Worm (Caenorhabditis elegans) whole organism, L2 larva: ENCODE measurements around the gene srg-42.

ENCODE experiments used
- C34F6.9 ChIP-seq: fragments of 150-350 bp; optimal IDR thresholded peaks from 2 replicates; lab custom pipeline; 2014; ENCODE audit warnings: missing biosample characterization, missing genetic modification characterization
- F13H6.1 ChIP-seq: sonication (generic microtip); optimal IDR thresholded peaks from 2 replicates; lab custom pipeline; 2016; ENCODE audit warnings: missing genetic modification characterization, missing compliant biosample characterization
- Y55F3AM.14 ChIP-seq: fragments of 200-800 bp; sonication (Bioruptor generic); optimal IDR thresholded peaks from 2 replicates; lab custom pipeline; 2018; ENCODE audit warnings: mild to moderate bottlenecking, missing genetic modification characterization, missing compliant biosample characterization
- aly-2 ChIP-seq: fragments of 150-350 bp; optimal IDR thresholded peaks from 2 replicates; lab custom pipeline; 2014; ENCODE audit warnings: missing biosample characterization, missing genetic modification characterization
- ama-1 ChIP-seq: fragments of 150-350 bp; optimal IDR thresholded peaks from 2 replicates; lab custom pipeline; 2018; ENCODE audit warnings: inconsistent platforms
- blmp-1 ChIP-seq: sonication (generic microtip); optimal IDR thresholded peaks from 2 replicates; lab custom pipeline; 2017; ENCODE audit warnings: missing genetic modification characterization, mild to moderate bottlenecking, missing compliant biosample characterization, antibody characterized with exemption, moderate library complexity; ENCODE audit not compliant: insufficient read depth
- ceh-82 ChIP-seq: fragments of 150-350 bp; optimal IDR thresholded peaks from 2 replicates; lab custom pipeline; 2014; ENCODE audit warnings: missing biosample characterization, missing genetic modification characterization
- crh-2 ChIP-seq: sonication (generic microtip); optimal IDR thresholded peaks from 2 replicates; lab custom pipeline; 2017; ENCODE audit warnings: missing biosample characterization, missing genetic modification characterization
- dmd-4 ChIP-seq: sonication (generic microtip); optimal IDR thresholded peaks from 2 replicates; lab custom pipeline; 2017; ENCODE audit warnings: missing biosample characterization, missing genetic modification characterization
- egl-27 ChIP-seq: sonication (generic microtip); optimal IDR thresholded peaks from 3 replicates; lab custom pipeline; 2017; ENCODE audit warnings: missing biosample characterization, missing genetic modification reagents, missing genetic modification characterization
- elt-1 ChIP-seq: fragments of 150-350 bp; optimal IDR thresholded peaks from 2 replicates; lab custom pipeline; 2014; ENCODE audit warnings: missing biosample characterization, missing genetic modification characterization
- fos-1 ChIP-seq: fragments of 150-350 bp; optimal IDR thresholded peaks from 2 replicates; lab custom pipeline; 2014; ENCODE audit warnings: missing biosample characterization, missing genetic modification characterization
- lin-13 ChIP-seq: fragments of 150-350 bp; optimal IDR thresholded peaks from 2 replicates; lab custom pipeline; 2014; ENCODE audit warnings: missing biosample characterization, missing genetic modification reagents, missing genetic modification characterization
- lin-39 ChIP-seq: fragments of 150-350 bp; optimal IDR thresholded peaks from 2 replicates; lab custom pipeline; 2014; ENCODE audit warnings: missing biosample characterization, missing genetic modification reagents, missing genetic modification characterization
- mab-5 ChIP-seq: fragments of 150-350 bp; optimal IDR thresholded peaks from 2 replicates; lab custom pipeline; 2014; ENCODE audit warnings: missing biosample characterization, missing genetic modification characterization
- mbf-1 ChIP-seq: sonication (generic microtip); optimal IDR thresholded peaks from 2 replicates; lab custom pipeline; 2017; ENCODE audit warnings: missing biosample characterization, missing genetic modification characterization
- nhr-10 ChIP-seq: sonication (generic microtip); optimal IDR thresholded peaks from 2 replicates; lab custom pipeline; 2017; ENCODE audit warnings: missing biosample characterization, missing genetic modification characterization
- nhr-11 ChIP-seq: fragments of 150-350 bp; optimal IDR thresholded peaks from 2 replicates; lab custom pipeline; 2014; ENCODE audit warnings: missing biosample characterization, missing genetic modification characterization
- nhr-12 ChIP-seq: fragments of 150-350 bp; optimal IDR thresholded peaks from 2 replicates; lab custom pipeline; 2014; ENCODE audit warnings: missing biosample characterization, missing genetic modification characterization
- nhr-129 ChIP-seq: fragments of 150-350 bp; optimal IDR thresholded peaks from 2 replicates; lab custom pipeline; 2014; ENCODE audit warnings: missing biosample characterization, missing genetic modification characterization
- nhr-21 ChIP-seq: fragments of 150-350 bp; optimal IDR thresholded peaks from 2 replicates; lab custom pipeline; 2014; ENCODE audit warnings: missing biosample characterization, missing genetic modification characterization
- nhr-23 ChIP-seq: fragments of 150-350 bp; optimal IDR thresholded peaks from 2 replicates; lab custom pipeline; 2014; ENCODE audit warnings: missing biosample characterization, missing genetic modification reagents, missing genetic modification characterization
- nhr-237 ChIP-seq: fragments of 150-350 bp; optimal IDR thresholded peaks from 2 replicates; lab custom pipeline; 2014; ENCODE audit warnings: missing biosample characterization, missing genetic modification characterization
- nhr-25 ChIP-seq: fragments of 150-350 bp; sonication (generic microtip); optimal IDR thresholded peaks from 3 replicates; lab custom pipeline; 2014; ENCODE audit warnings: missing biosample characterization, missing genetic modification characterization
- sem-4 ChIP-seq: fragments of 150-350 bp; optimal IDR thresholded peaks from 2 replicates; lab custom pipeline; 2014; ENCODE audit warnings: missing biosample characterization, missing genetic modification reagents, missing genetic modification characterization
- sma-3 ChIP-seq: sonication (generic microtip); optimal IDR thresholded peaks from 2 replicates; lab custom pipeline; 2016; ENCODE audit warnings: missing genetic modification reagents, missing genetic modification characterization, missing compliant biosample characterization
- sma-9 ChIP-seq, 2 experiments: fragments of 150-350 bp in 1 of 2; sonication (generic microtip) in 1 of 2; optimal IDR thresholded peaks; 2 replicates each; lab custom pipeline; 2014 to 2016; ENCODE audit warnings: missing genetic modification characterization in 2 of 2, mild to moderate bottlenecking in 1 of 2, missing biosample characterization in 1 of 2, missing compliant biosample characterization in 1 of 2, missing genetic modification reagents in 1 of 2, moderate library complexity in 1 of 2
- snpc-4 ChIP-seq: fragments of 150-350 bp; optimal IDR thresholded peaks from 2 replicates; lab custom pipeline; 2014; ENCODE audit warnings: missing biosample characterization, missing genetic modification characterization
- unc-39 ChIP-seq: fragments of 150-350 bp; optimal IDR thresholded peaks from 2 replicates; lab custom pipeline; 2014; ENCODE audit warnings: missing biosample characterization, missing genetic modification characterization
- zag-1 ChIP-seq: fragments of 150-350 bp; optimal IDR thresholded peaks from 2 replicates; lab custom pipeline; 2014; ENCODE audit warnings: missing biosample characterization, missing genetic modification characterization
- ztf-11 ChIP-seq: sonication (generic microtip); optimal IDR thresholded peaks from 2 replicates; lab custom pipeline; 2017; ENCODE audit warnings: missing biosample characterization, missing genetic modification characterization
- ztf-4 ChIP-seq: fragments of 150-350 bp; optimal IDR thresholded peaks from 2 replicates; lab custom pipeline; 2014; ENCODE audit warnings: missing biosample characterization, missing genetic modification characterization

The srg-42 gene

ce11 chrV:11155553-11155952, 2.3 kb downstream of the srg-42 start, which contains the start of gene srg-38:
srg-38 (minus strand) TSS chrV:11155653.
- TF ChIP-seq mbf-1 (no peak), unc-39 (tag; lab: Kevin White, UChicago) (no peak), zag-1 (tag; lab: Kevin White, UChicago) (no peak)
- TF ChIP-seq, all 48 proteins: peak for 0

ce11 chrV:11152333-11152732, 5.5 kb downstream of the srg-42 start, which contains the start of gene srg-39:
srg-39 (minus strand) TSS chrV:11152433.
- TF ChIP-seq nhr-25 (tag; lab: Kevin White, UChicago) (no peak), C34F6.9 (tag; lab: Kevin White, UChicago) (no peak), snpc-4 (tag; lab: Kevin White, UChicago) (no peak), nhr-12 (tag; lab: Kevin White, UChicago) (no peak), nhr-237 (tag; lab: Kevin White, UChicago) (no peak), nhr-129 (tag; lab: Kevin White, UChicago) (no peak), nhr-11 (tag; lab: Kevin White, UChicago) (no peak), fos-1 (no peak), blmp-1 (tag; lab: Kevin White, UChicago) (no peak), sma-3 (GFP tag; lab: Kevin White, UChicago) (no peak), mab-5 (tag; lab: Kevin White, UChicago) (no peak), lin-13 (GFP tag; lab: Kevin White, UChicago) (no peak), ztf-4 (no peak)
- TF ChIP-seq, all 48 proteins: peak for 0

ce11 chrV:11149405-11149804, 8.4 kb downstream of the srg-42 start, which contains the start of gene T19C4.1:
T19C4.1 (plus strand) TSS chrV:11149705.
- TF ChIP-seq elt-1 (tag; lab: Kevin White, UChicago) = no peak
- no peak for TF ChIP-seq nhr-12 (tag; lab: Kevin White, UChicago)
- TF ChIP-seq aly-2 (tag; lab: Kevin White, UChicago) = no peak
- TF ChIP-seq ceh-82 (tag; lab: Kevin White, UChicago) = no peak
- no peak for TF ChIP-seq mbf-1
- no peak for TF ChIP-seq nhr-23 (tag; lab: Kevin White, UChicago)
- TF ChIP-seq ztf-11 (tag; lab: Kevin White, UChicago) = no peak
- TF ChIP-seq mab-5 (tag; lab: Kevin White, UChicago) = no peak
- TF ChIP-seq sma-3 (GFP tag; lab: Kevin White, UChicago) = no peak
- no peak for TF ChIP-seq fos-1
- TF ChIP-seq sem-4 = no peak
- TF ChIP-seq nhr-237 (tag; lab: Kevin White, UChicago) = no peak
- TF ChIP-seq dmd-4 (tag; lab: Kevin White, UChicago) = no peak
- TF ChIP-seq zag-1 (tag; lab: Kevin White, UChicago) = no peak
- no peak for TF ChIP-seq lin-39 (tag; lab: Kevin White, UChicago)
- TF ChIP-seq, all 48 proteins: peak for 0

ce11 chrV:11148971-11149370, 8.9 kb downstream of the srg-42 start:
- TF ChIP-seq snpc-4 (tag; lab: Kevin White, UChicago) = no peak
- TF ChIP-seq nhr-21 = no peak
- peak; percentile 4 for TF ChIP-seq nhr-25 (tag; lab: Kevin White, UChicago)
- TF ChIP-seq F13H6.1 (tag; lab: Kevin White, UChicago) = no peak
- no peak for TF ChIP-seq fos-1

DNA sequence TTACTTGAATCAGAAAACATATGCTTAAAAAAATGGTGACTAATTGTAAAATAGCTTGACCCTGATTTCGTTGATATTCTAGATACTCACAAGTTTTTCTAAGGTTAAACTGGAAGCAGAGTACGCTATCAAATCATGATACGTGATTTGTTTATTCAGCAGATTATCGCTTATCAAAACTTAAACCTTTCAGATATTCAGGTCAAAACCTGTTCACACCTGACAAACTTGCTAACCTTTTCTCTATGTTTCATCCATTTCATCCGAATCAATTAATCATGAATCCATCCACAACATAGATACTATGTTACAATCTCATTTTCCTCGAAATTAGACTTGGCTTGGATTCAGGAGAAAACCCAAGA, 10.1 kb downstream of the srg-42 start:
- peak; percentile 84 for TF ChIP-seq nhr-21
- TF ChIP-seq lin-13 (GFP tag; lab: Kevin White, UChicago) = peak; percentile 14
- peak; percentile 62 for TF ChIP-seq sma-3 (GFP tag; lab: Kevin White, UChicago)
- TF ChIP-seq nhr-10 (tag; lab: Kevin White, UChicago) = no peak
- TF ChIP-seq nhr-25 (tag; lab: Kevin White, UChicago) = peak; percentile 74
- TF ChIP-seq unc-39 (tag; lab: Kevin White, UChicago) = no peak

- TF ChIP-seq sma-9 (GFP tag; optimal IDR thresholded peaks at IDR 0.05; lab: Kevin White, UChicago) = peak; percentile 37
- TF ChIP-seq sma-9 (tag; optimal IDR thresholded peaks at IDR 0.05; lab: Kevin White, UChicago) = no peak
- peak; percentile 72 for TF ChIP-seq sma-3 (GFP tag; lab: Kevin White, UChicago)
- TF ChIP-seq zag-1 (tag; lab: Kevin White, UChicago) = no peak
- no peak for TF ChIP-seq egl-27 (tag; lab: Kevin White, UChicago)
- TF ChIP-seq blmp-1 (tag; lab: Kevin White, UChicago) = peak; percentile 28
- TF ChIP-seq ama-1 (lab: Kevin White, UChicago) = peak; percentile 94
- TF ChIP-seq nhr-10 (tag; lab: Kevin White, UChicago) = no peak
- no peak for TF ChIP-seq Y55F3AM.14 (GFP tag; lab: Kevin White, UChicago)
- peak; percentile 87 for TF ChIP-seq nhr-25 (tag; lab: Kevin White, UChicago)
- peak; percentile 4 for TF ChIP-seq crh-2 (tag; lab: Kevin White, UChicago)
- no peak for TF ChIP-seq nhr-237 (tag; lab: Kevin White, UChicago)
Measured at ce11 chrV:11146958-11147779, 10.7 kb downstream of the srg-42 start, which contains the start of the genes T19C4.24 and nlp-33. T19C4.24 (minus strand) TSS chrV:11147008. nlp-33 (plus strand) TSS chrV:11147346.
